Fruit fly (Drosophila melanogaster): ENCODE data around the gene CG31195.
A peak's percentile ranks its signal among the peaks of the same experiment; 100 is the strongest.

CG31195 gene

DNA sequence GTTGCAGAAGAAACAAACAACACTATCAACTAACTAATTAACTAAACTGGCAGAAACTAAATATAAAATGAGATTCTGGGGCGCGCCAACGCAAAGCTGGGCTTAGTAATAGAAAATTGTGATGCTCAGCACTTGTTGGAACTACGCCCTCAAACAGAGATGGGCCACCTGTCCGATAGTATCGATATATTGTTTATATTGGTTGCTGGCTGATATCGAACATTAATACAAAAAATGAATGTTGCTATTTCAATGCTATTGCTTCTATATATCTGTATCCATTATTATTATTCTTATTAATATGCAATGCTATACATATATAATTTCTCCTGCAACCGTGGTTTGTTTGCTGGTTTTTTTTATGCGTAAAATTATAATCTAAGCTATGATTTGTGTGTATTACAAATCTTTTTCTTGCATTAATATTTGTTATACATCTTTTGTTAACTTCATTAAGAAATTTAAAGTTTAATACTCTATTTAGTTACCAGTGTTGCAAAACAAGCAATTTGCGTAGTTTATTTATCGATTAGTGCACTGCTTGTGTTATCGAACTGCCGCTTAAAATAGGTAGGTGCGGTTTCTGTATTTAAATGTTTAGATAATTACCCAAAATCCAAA, at the start of gene CG31195:
CG31195 (minus strand) TSS at position 195 of the 621 bp plus-strand sequence.
- TF ChIP-seq insv (optimal IDR thresholded peaks at IDR 0.05), result no peak
- TF ChIP-seq psq (optimal IDR thresholded peaks at IDR 0.05), result no peak
- TF ChIP-seq Sin3A (optimal IDR thresholded peaks at IDR 0.05), result no peak
- no peak for TF ChIP-seq ttk (optimal IDR thresholded peaks at IDR 0.05)
- no peak for TF ChIP-seq Myc (optimal IDR thresholded peaks at IDR 0.05)

DNA sequence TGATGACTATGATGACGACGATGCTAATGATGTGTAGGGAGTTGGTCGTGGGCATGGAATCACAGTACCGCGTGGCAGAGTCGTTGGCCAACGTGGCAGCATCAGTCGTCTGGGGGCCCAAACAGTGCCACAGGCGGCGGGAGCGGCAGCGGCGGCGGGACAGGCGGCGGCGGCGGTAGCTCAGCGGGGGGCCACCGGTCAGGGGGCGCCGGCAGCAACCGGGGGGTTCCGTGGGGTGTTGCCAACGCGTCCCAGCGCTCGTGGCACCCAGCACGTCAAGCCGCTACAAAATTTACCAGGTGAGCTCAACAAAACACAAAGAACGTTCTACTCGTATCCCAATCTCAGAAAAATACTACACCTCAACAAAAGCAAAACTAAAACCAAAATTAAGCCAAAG, 40.1 kb upstream of the CG31195 start:
- TF ChIP-seq psq (optimal IDR thresholded peaks at IDR 0.05), result no peak
- no peak for TF ChIP-seq h (optimal IDR thresholded peaks at IDR 0.05)
- TF ChIP-seq insv (optimal IDR thresholded peaks at IDR 0.05), result no peak
- no peak for TF ChIP-seq Myc (optimal IDR thresholded peaks at IDR 0.05)
- TF ChIP-seq Sin3A (optimal IDR thresholded peaks at IDR 0.05), result no peak
- TF ChIP-seq ttk (optimal IDR thresholded peaks at IDR 0.05), result no peak

DNA sequence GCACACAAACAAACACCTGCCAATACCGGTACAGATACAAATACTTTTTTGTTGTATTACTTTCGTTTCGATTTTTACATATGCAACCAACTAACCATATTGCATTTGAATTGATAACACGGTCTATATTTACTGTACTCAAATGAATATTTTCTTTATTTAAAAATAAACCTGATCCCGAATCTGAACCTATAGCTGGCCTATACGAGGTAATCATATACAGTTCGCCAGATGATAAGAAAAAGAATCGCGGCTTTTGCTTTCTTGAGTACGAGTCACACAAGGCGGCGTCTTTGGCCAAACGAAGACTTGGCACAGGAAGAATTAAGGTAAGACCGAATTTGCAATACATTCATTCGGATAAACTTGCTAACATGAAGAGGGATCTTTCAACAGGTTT, 34.8 kb upstream of the CG31195 start:
- TF ChIP-seq Sin3A (optimal IDR thresholded peaks at IDR 0.05) (no peak), Myc (optimal IDR thresholded peaks at IDR 0.05) (no peak), h (optimal IDR thresholded peaks at IDR 0.05) (no peak), ttk (optimal IDR thresholded peaks at IDR 0.05) (no peak), insv (optimal IDR thresholded peaks at IDR 0.05) (no peak), psq (optimal IDR thresholded peaks at IDR 0.05) (no peak)

DNA sequence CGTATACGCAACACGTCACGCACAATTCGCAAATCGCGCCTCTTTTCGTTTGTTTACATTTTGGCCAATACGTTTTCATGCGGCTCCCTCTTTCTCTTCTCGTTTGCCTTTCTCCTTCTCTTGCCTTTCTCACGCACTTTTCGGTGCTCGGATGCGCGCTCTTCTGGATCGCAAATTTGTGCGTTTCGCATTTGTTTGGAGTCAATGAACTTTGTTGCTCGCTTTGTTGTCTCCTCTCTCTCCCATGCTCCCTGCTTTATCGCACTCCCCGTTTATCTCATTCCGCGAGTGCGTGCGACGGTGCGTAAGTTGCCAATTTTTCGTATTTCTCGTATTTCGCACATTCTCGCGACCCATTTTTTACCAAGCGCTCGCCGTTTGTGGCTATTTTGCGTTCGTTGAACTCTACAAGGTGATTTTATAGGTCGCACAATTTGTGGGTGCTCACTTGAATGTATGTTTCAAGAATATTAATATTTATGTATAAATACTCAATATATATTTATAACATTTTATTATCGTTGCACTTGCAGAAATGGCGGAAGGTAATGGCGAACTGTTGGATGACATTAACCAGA, 29.1 kb upstream of the CG31195 start:
- TF ChIP-seq insv (optimal IDR thresholded peaks at IDR 0.05) (no peak), h (optimal IDR thresholded peaks at IDR 0.05) (no peak), ttk (optimal IDR thresholded peaks at IDR 0.05) (no peak), Myc (optimal IDR thresholded peaks at IDR 0.05) (no peak), Sin3A (optimal IDR thresholded peaks at IDR 0.05) (no peak), psq (optimal IDR thresholded peaks at IDR 0.05) (no peak)

DNA sequence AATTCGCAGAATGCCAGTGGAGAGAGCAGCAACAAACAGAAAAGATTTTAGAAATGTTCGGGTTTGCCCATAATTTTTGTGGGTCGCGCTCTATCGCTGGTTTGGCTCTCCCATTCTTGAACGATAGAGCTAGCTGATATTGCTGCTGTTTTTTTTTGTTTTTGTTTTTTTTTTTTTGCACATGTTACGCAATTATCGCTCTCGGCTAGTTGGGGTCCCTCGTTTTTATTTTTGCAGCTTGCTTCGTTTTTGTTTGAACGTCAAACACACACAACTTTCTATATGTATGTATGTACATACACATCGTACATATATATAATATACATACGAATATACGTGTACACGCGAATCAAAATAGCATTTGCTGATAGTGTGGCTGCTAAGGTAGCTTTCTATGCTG, 28.3 kb upstream of the CG31195 start:
- TF ChIP-seq Myc (optimal IDR thresholded peaks at IDR 0.05) (no peak), insv (optimal IDR thresholded peaks at IDR 0.05) (no peak), ttk (optimal IDR thresholded peaks at IDR 0.05) (no peak), Sin3A (optimal IDR thresholded peaks at IDR 0.05) (no peak), psq (optimal IDR thresholded peaks at IDR 0.05) (no peak)

DNA sequence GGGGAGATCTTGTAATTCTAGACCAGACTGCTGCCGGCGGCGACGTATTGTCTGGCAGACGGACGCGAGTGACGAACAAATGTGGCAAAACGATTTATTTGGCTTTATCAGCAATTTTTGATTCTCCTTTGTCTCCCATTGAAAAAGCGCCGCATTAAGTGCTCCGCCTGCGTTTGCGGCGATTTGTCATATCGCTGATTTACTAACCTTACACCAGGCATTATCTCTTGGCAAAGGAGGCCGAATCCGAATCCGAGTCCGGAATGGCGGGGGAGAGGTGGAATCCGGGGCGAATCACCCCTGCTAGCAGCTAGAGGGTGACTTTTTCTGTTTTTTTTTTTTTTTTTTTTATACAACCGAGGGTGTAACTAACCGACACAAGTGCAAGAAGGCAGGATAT, 26.4 kb upstream of the CG31195 start:
- TF ChIP-seq Sin3A (optimal IDR thresholded peaks at IDR 0.05) (no peak), psq (optimal IDR thresholded peaks at IDR 0.05) (no peak)

DNA sequence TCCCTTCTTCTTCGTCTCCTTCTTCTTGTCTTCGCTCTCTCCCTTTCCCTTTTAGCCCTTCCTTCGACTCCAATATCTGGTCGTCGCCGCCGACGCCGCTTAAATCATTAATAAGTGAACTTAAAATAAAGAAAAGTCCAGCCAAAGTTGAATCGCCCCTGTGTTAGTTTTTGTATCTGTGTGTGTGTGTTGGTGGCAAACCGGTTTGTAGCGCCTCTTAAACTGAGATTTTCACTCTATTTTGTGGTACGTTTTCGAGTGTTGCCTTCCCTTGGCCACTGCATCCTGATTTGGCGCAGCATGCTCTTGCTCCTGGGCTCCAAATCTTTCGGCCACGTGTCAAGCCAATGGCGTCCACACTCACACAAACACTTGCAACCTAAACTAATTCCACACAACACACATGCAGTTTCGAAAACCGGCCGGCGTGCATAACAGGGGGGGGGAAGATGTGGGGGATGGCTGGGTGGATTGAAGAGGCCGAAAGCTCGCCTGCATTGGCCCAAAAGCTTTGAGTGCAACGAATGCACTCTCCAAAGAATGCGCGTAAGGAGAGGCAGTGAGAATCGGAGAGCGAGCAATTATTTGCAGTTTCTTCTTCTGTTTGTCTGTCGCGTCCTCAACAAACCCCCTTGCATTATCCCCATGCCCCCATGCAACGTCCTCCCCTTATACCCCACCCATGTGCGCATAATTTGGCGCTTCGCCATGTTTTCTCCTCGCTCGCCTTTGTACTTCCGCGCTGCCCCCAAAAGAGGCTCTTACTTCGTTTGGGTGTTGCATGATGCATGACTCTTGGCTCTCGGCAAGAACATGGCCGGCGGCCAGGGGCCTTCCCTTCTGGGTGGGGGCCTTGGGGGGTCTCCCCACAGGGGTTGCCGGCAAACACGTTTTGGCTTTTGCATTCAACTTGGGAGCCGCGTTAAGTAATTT, 22.5 kb upstream of the CG31195 start:
- no peak for TF ChIP-seq Sin3A (optimal IDR thresholded peaks at IDR 0.05)
- no peak for TF ChIP-seq psq (optimal IDR thresholded peaks at IDR 0.05)
- no peak for TF ChIP-seq h (optimal IDR thresholded peaks at IDR 0.05)
- TF ChIP-seq Myc (optimal IDR thresholded peaks at IDR 0.05), result no peak
- no peak for TF ChIP-seq ttk (optimal IDR thresholded peaks at IDR 0.05)
- TF ChIP-seq insv (optimal IDR thresholded peaks at IDR 0.05), result no peak

DNA sequence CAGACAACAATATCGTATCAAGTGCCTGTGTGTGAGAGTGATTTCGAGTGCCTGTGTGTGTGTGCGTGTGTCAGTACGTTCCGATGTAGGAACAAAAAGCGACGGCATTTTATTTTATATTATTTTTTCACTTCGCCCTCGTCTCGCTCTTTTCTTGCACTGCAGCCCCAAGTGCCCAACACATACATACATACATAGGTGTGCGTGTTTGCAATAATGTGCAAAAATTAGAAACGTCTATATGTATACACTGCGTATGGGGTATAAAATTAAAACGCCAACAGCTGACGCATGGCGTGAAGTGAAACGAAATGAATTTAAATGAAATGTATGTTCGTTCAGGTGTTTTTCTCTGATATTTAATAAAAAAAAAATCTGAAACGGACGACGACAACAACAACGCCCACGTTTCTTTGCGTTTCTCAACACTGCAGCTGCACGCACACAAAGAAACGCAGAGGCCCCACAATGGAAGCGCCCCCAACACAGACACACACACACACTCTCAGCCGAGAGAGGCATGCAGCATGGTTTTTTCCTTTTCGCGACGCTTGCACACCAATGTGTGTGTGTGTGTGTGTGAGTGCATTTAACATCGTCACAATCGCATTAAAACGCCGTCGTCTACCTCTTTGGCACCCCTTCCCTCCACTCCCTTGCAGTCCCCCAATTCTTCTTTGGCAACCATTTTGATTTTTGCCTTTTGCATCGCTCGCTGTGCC, 21.7 kb upstream of the CG31195 start:
- TF ChIP-seq ttk (optimal IDR thresholded peaks at IDR 0.05), result no peak
- TF ChIP-seq Sin3A (optimal IDR thresholded peaks at IDR 0.05), result no peak
- TF ChIP-seq psq (optimal IDR thresholded peaks at IDR 0.05), result no peak
- no peak for TF ChIP-seq insv (optimal IDR thresholded peaks at IDR 0.05)
- TF ChIP-seq Myc (optimal IDR thresholded peaks at IDR 0.05), result no peak

DNA sequence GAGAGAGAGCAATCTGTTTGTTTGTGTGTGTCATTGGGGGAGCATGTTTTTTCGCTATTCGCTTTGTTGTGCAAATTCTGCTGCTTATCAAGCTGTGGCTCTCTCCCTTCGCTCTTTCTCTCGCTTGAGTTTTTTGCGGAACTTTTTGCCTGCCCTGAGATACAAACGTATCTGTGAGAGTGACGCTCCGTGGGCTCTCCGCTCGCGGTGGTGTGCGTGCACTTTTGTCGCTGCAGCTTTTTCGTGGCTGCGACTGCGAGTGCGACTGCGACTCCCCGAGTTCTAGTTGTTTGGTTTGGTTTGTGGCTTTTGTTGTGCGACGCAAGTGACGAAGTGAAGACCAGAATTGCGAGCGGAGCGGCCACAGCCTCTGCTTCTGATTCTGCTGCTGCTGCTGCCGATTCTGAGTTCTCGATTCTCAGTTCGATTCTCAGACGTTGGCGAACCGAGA, 20.5 kb upstream of the CG31195 start:
- TF ChIP-seq Sin3A (optimal IDR thresholded peaks at IDR 0.05) (no peak), h (optimal IDR thresholded peaks at IDR 0.05) (no peak), insv (optimal IDR thresholded peaks at IDR 0.05) (peak; percentile 72)

DNA sequence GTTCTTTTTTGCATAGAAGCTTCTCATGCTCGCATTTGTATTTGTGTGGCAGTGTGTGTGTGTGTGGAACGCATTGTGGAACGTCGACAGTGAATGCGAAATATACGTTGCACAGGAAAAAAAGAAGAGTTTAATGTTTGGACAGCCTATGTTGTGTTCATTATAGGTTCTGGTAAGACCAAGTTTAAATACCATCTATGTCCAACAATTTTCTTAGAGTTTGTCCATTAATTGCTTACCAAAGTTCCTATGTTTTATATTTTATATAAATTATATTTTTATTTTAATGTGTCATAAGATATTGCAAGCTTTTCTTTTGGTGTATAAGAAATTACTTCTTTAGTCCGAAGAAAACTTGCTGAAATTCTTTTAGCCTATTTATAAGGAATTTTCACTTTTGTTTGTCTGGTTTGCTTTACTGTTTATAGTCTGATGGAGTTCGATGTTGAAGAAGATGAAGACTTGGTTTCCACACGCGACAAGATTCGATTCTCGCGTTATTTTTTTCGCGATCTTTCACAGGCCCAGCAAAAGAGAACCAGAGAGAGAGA, 20.0 kb upstream of the CG31195 start:
- TF ChIP-seq h (optimal IDR thresholded peaks at IDR 0.05) (no peak), Myc (optimal IDR thresholded peaks at IDR 0.05) (no peak), psq (optimal IDR thresholded peaks at IDR 0.05) (no peak), Sin3A (optimal IDR thresholded peaks at IDR 0.05) (no peak), ttk (optimal IDR thresholded peaks at IDR 0.05) (no peak), insv (optimal IDR thresholded peaks at IDR 0.05) (no peak)

DNA sequence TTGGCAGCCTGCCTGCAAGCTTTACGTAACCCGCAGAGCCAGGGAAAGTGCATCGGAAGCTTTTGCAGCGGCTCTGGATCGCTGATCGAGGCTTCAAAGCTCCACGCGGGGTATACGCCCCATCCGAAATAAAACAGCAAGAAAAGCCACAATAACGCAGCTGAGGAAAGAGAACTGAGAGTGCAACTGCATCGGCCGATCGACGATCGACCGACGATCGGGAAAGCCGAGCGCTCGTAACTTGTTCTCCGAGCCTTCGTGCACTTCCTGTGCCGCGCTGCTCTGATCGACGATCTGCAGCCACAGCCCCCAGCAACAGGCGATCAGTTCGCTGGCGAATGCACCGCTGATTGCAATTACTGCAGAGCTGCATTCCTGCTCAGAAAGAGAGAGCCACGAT, 17.8 kb upstream of the CG31195 start:
- no peak for TF ChIP-seq psq (optimal IDR thresholded peaks at IDR 0.05)
- TF ChIP-seq ttk (optimal IDR thresholded peaks at IDR 0.05), result no peak
- no peak for TF ChIP-seq insv (optimal IDR thresholded peaks at IDR 0.05)
- TF ChIP-seq h (optimal IDR thresholded peaks at IDR 0.05), result no peak
- TF ChIP-seq Sin3A (optimal IDR thresholded peaks at IDR 0.05), result no peak
- TF ChIP-seq Myc (optimal IDR thresholded peaks at IDR 0.05), result no peak

DNA sequence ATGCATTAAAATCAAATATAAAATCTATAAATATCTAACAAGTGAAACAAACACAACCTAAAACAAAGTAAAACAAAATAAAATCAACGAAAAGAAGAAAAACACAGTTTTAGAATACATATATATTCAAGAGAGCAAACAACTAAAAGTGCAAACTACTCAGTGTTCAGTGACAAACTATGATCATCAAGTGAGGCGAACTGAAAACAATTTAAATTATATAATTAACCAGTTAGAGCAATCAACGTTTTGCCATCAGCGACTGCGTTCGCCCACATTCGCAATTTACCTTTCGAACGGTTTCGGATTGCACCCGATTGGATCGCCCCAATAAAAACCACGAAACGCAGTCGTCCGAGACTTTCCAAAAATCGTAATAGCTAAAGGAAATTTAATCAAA, 17.4 kb upstream of the CG31195 start:
- no peak for TF ChIP-seq insv (optimal IDR thresholded peaks at IDR 0.05)
- TF ChIP-seq Myc (optimal IDR thresholded peaks at IDR 0.05), result no peak
- no peak for TF ChIP-seq Sin3A (optimal IDR thresholded peaks at IDR 0.05)
- no peak for TF ChIP-seq h (optimal IDR thresholded peaks at IDR 0.05)
- TF ChIP-seq ttk (optimal IDR thresholded peaks at IDR 0.05), result no peak
- TF ChIP-seq psq (optimal IDR thresholded peaks at IDR 0.05), result no peak

Data from Kc167 (cell line).